Worm (Caenorhabditis elegans) whole organism, late embryonic: ENCODE measurements around the gene rpap-3.

Source experiments
- C08G9.2 ChIP-seq: sonication (generic microtip); optimal IDR thresholded peaks from 2 replicates; lab custom pipeline; 2016; ENCODE audit warnings: mild to moderate bottlenecking, missing genetic modification characterization, moderate library complexity, missing compliant biosample characterization
- K09A11.1 ChIP-seq: sonication (generic microtip); optimal IDR thresholded peaks from 2 replicates; lab custom pipeline; 2017; ENCODE audit warnings: antibody characterized with exemption, mild to moderate bottlenecking, missing genetic modification characterization, missing compliant biosample characterization; ENCODE audit not compliant: insufficient read depth
- Y22D7AL.16 ChIP-seq: sonication (generic microtip); optimal IDR thresholded peaks from 2 replicates; lab custom pipeline; 2016; ENCODE audit warnings: missing genetic modification characterization, missing compliant biosample characterization
- ahr-1 ChIP-seq: sonication (generic microtip); optimal IDR thresholded peaks from 2 replicates; lab custom pipeline; 2016; ENCODE audit warnings: missing genetic modification characterization, missing compliant biosample characterization
- ceh-14 ChIP-seq: sonication (generic microtip); optimal IDR thresholded peaks from 2 replicates; lab custom pipeline; 2016; ENCODE audit warnings: missing genotype, missing genetic modification characterization, missing compliant biosample characterization
- ceh-18 ChIP-seq: sonication (generic microtip); optimal IDR thresholded peaks from 2 replicates; lab custom pipeline; 2016; ENCODE audit warnings: missing genetic modification characterization, missing compliant biosample characterization
- ceh-19 ChIP-seq: fragments of 200-800 bp; sonication (Bioruptor generic); optimal IDR thresholded peaks from 2 replicates; lab custom pipeline; 2018; ENCODE audit warnings: mild to moderate bottlenecking, missing genetic modification characterization, missing compliant biosample characterization
- ceh-31 ChIP-seq: sonication (generic microtip); optimal IDR thresholded peaks from 2 replicates; lab custom pipeline; 2016; ENCODE audit warnings: missing genetic modification characterization, missing compliant biosample characterization
- ceh-34 ChIP-seq: sonication (generic microtip); optimal IDR thresholded peaks from 2 replicates; lab custom pipeline; 2016; ENCODE audit warnings: mild to moderate bottlenecking, missing genetic modification characterization, missing compliant biosample characterization
- ceh-48 ChIP-seq: sonication (generic microtip); optimal IDR thresholded peaks from 2 replicates; lab custom pipeline; 2016; ENCODE audit warnings: missing genetic modification characterization, inconsistent platforms, missing compliant biosample characterization
- dmd-4 ChIP-seq: sonication (generic microtip); optimal IDR thresholded peaks from 2 replicates; lab custom pipeline; 2016; ENCODE audit warnings: borderline replicate concordance, missing genetic modification characterization, missing compliant biosample characterization
- elt-4 ChIP-seq: sonication (generic microtip); optimal IDR thresholded peaks from 2 replicates; lab custom pipeline; 2016; ENCODE audit warnings: missing genetic modification characterization, missing compliant biosample characterization
- hlh-15 ChIP-seq: sonication (generic microtip); optimal IDR thresholded peaks from 2 replicates; lab custom pipeline; 2016; ENCODE audit warnings: missing genetic modification characterization, missing compliant biosample characterization
- hlh-8 ChIP-seq: sonication (generic microtip); optimal IDR thresholded peaks from 2 replicates; lab custom pipeline; 2016; ENCODE audit warnings: missing genotype, missing genetic modification characterization, missing compliant biosample characterization
- lim-6 ChIP-seq: sonication (generic microtip); optimal IDR thresholded peaks from 2 replicates; lab custom pipeline; 2016; ENCODE audit warnings: missing genetic modification characterization, missing compliant biosample characterization
- lin-11 ChIP-seq: fragments of 200-800 bp; sonication (Bioruptor generic); optimal IDR thresholded peaks from 2 replicates; lab custom pipeline; 2018; ENCODE audit warnings: mild to moderate bottlenecking, missing genetic modification characterization, missing compliant biosample characterization
- mec-3 ChIP-seq: sonication (generic microtip); optimal IDR thresholded peaks from 2 replicates; lab custom pipeline; 2016; ENCODE audit warnings: borderline replicate concordance, missing genetic modification characterization, missing compliant biosample characterization
- nfya-1 ChIP-seq: sonication (generic microtip); optimal IDR thresholded peaks from 2 replicates; lab custom pipeline; 2017; ENCODE audit warnings: missing genetic modification characterization, mild to moderate bottlenecking, missing compliant biosample characterization, antibody characterized with exemption, moderate library complexity
- nhr-11 ChIP-seq: fragments of 150-350 bp; optimal IDR thresholded peaks from 2 replicates; lab custom pipeline; 2014; ENCODE audit warnings: missing biosample characterization, missing genetic modification characterization
- npax-4 ChIP-seq: sonication (generic microtip); optimal IDR thresholded peaks from 2 replicates; lab custom pipeline; 2016; ENCODE audit warnings: missing genetic modification characterization, missing compliant biosample characterization
- pat-9 ChIP-seq: fragments of 200-800 bp; sonication (Bioruptor generic); optimal IDR thresholded peaks from 2 replicates; lab custom pipeline; 2018; ENCODE audit warnings: mild to moderate bottlenecking, missing genetic modification characterization, moderate library complexity, missing compliant biosample characterization
- pax-1 ChIP-seq: fragments of 150-350 bp; optimal IDR thresholded peaks from 2 replicates; lab custom pipeline; 2014; ENCODE audit warnings: missing biosample characterization, missing genetic modification characterization
- pha-2 ChIP-seq: sonication (generic microtip); optimal IDR thresholded peaks from 2 replicates; lab custom pipeline; 2017; ENCODE audit warnings: mild to moderate bottlenecking, missing genetic modification characterization, missing compliant biosample characterization
- pros-1 ChIP-seq: fragments of 150-350 bp; optimal IDR thresholded peaks from 2 replicates; lab custom pipeline; 2014; ENCODE audit warnings: missing biosample characterization, missing genetic modification reagents, missing genetic modification characterization
- sdc-2 ChIP-seq: sonication (generic microtip); optimal IDR thresholded peaks from 2 replicates; lab custom pipeline; 2016; ENCODE audit warnings: missing genotype, missing genetic modification characterization, missing compliant biosample characterization
- sox-4 ChIP-seq: sonication (generic microtip); optimal IDR thresholded peaks from 2 replicates; lab custom pipeline; 2017; ENCODE audit warnings: mild to moderate bottlenecking, missing genetic modification characterization, inconsistent platforms, missing compliant biosample characterization
- tbx-2 ChIP-seq: sonication (generic microtip); optimal IDR thresholded peaks from 2 replicates; lab custom pipeline; 2016; ENCODE audit warnings: missing genetic modification characterization, missing compliant biosample characterization
- tbx-7 ChIP-seq: sonication (generic microtip); optimal IDR thresholded peaks from 2 replicates; lab custom pipeline; 2016; ENCODE audit warnings: missing genotype, missing genetic modification characterization, missing compliant biosample characterization
- unc-3 ChIP-seq, 2 experiments: fragments of 200-800 bp in 1 of 2; sonication (Bioruptor generic) in 1 of 2; sonication (generic microtip) in 1 of 2; conservative IDR thresholded peaks in 1 of 2; optimal IDR thresholded peaks in 1 of 2; 2 replicates each; pipeline versions ENCODE4 v1.3.6 to Lab custom; 2016 to 2022; ENCODE audit warnings: missing compliant biosample characterization in 2 of 2, missing genetic modification characterization in 2 of 2, missing genetic modification reagents in 1 of 2
- unc-42 ChIP-seq: sonication (generic microtip); optimal IDR thresholded peaks from 2 replicates; lab custom pipeline; 2016; ENCODE audit warnings: missing genotype, missing genetic modification characterization, missing compliant biosample characterization
- unc-55 ChIP-seq: sonication (generic microtip); optimal IDR thresholded peaks from 2 replicates; lab custom pipeline; 2017; ENCODE audit warnings: missing biosample characterization, missing genetic modification reagents, missing genetic modification characterization
- zip-5 ChIP-seq: sonication (generic microtip); optimal IDR thresholded peaks from 2 replicates; lab custom pipeline; 2016; ENCODE audit warnings: missing genetic modification characterization, missing compliant biosample characterization
- ztf-16 ChIP-seq: sonication (generic microtip); optimal IDR thresholded peaks from 2 replicates; lab custom pipeline; 2017; ENCODE audit warnings: missing genetic modification characterization, missing compliant biosample characterization

Gene rpap-3

ce11 chrIV:7778865-7779264 lies at the start of gene rpap-3:
TSS of gene rpap-3 (minus strand) at chrIV:7778965.
- TF ChIP-seq unc-42 (tag; lab: Kevin White, UChicago) (no peak), tbx-7 (tag; lab: Kevin White, UChicago) (no peak), ceh-48 (tag; lab: Kevin White, UChicago) (no peak), Y22D7AL.16 (tag; lab: Kevin White, UChicago) (no peak), hlh-8 (tag; lab: Kevin White, UChicago) (no peak), K09A11.1 (tag; lab: Kevin White, UChicago) (no peak), ahr-1 (tag; lab: Kevin White, UChicago) (no peak), npax-4 (no peak), sdc-2 (no peak), pros-1 (tag; lab: Kevin White, UChicago) (no peak), ztf-16 (tag; lab: Kevin White, UChicago) (no peak), ceh-34 (no peak), pax-1 (tag; lab: Kevin White, UChicago) (no peak), ceh-14 (tag; lab: Kevin White, UChicago) (no peak), dmd-4 (tag; lab: Kevin White, UChicago) (no peak)

ce11 chrIV:7824649-7825048 lies 45.9 kb upstream of the rpap-3 start:
- no peak for TF ChIP-seq nhr-11 (tag; lab: Kevin White, UChicago)
- no peak for TF ChIP-seq hlh-15
- TF ChIP-seq ztf-16 (tag; lab: Kevin White, UChicago), result no peak
- TF ChIP-seq zip-5 (tag; lab: Kevin White, UChicago), result no peak
- no peak for TF ChIP-seq tbx-7 (tag; lab: Kevin White, UChicago)
- no peak for TF ChIP-seq unc-42 (tag; lab: Kevin White, UChicago)
- TF ChIP-seq pha-2 (tag; lab: Kevin White, UChicago), result no peak
- no peak for TF ChIP-seq unc-3 (GFP tag; conservative IDR thresholded peaks at IDR 0.05; lab: Robert Waterston, UW)
- TF ChIP-seq unc-3 (tag; optimal IDR thresholded peaks at IDR 0.05; lab: Kevin White, UChicago), result no peak
- TF ChIP-seq elt-4 (tag; lab: Kevin White, UChicago), result no peak
- no peak for TF ChIP-seq pat-9 (tag; lab: Kevin White, UChicago)
- TF ChIP-seq sox-4 (tag; lab: Kevin White, UChicago), result no peak
- no peak for TF ChIP-seq pax-1 (tag; lab: Kevin White, UChicago)

- TF ChIP-seq ceh-48 (tag; lab: Kevin White, UChicago) (no peak), hlh-15 (no peak), pax-1 (tag; lab: Kevin White, UChicago) (no peak), dmd-4 (tag; lab: Kevin White, UChicago) (no peak), mec-3 (tag; lab: Kevin White, UChicago) (no peak)
- TF ChIP-seq, all 69 proteins: peak for 0
Observed at ce11 chrIV:7822524-7822923, 43.8 kb upstream of the rpap-3 start, which contains the start of gene T14A8.2. TSS of gene T14A8.2 (minus strand) at chrIV:7822624.

- TF ChIP-seq lim-6 (peak; percentile 30), tbx-2 (tag; lab: Kevin White, UChicago) (peak; percentile 38), dmd-4 (tag; lab: Kevin White, UChicago) (peak; percentile 13), ceh-48 (tag; lab: Kevin White, UChicago) (peak; percentile 84), ceh-34 (peak; percentile 7), unc-55 (peak; percentile 80), unc-42 (tag; lab: Kevin White, UChicago) (peak; percentile 74), lin-11 (tag; lab: Kevin White, UChicago) (no peak), C08G9.2 (tag; lab: Kevin White, UChicago) (no peak), sdc-2 (no peak), pros-1 (tag; lab: Kevin White, UChicago) (peak; percentile 11), ceh-18 (peak; percentile 46), ceh-19 (GFP tag; lab: Kevin White, UChicago) (peak; percentile 18), nfya-1 (peak; percentile 78), hlh-8 (tag; lab: Kevin White, UChicago) (peak; percentile 73), ceh-31 (peak; percentile 70), npax-4 (no peak)
Observed at ce11 chrIV:7817852-7818251, 39.1 kb upstream of the rpap-3 start, which contains the start of gene ric-3. TSS of gene ric-3 (plus strand) at chrIV:7818251.
